Worm (Caenorhabditis elegans) whole organism, young adult: Measurements from ENCODE around the gene K12H4.7.
A peak's percentile ranks its signal among the peaks of the same experiment; 100 is the strongest.

Source experiments
- B0019.2 ChIP-seq: fragments of 200-800 bp; sonication (Bioruptor generic); conservative IDR thresholded peaks from 2 replicates; pipeline ENCODE4 v1.3.6; 2022; ENCODE audit warnings: missing genetic modification reagents, missing genetic modification characterization, missing compliant biosample characterization
- B0035.1 ChIP-seq: sonication (generic microtip); optimal IDR thresholded peaks from 2 replicates; lab custom pipeline; 2016; ENCODE audit warnings: missing genetic modification characterization, mild to moderate bottlenecking, missing compliant biosample characterization, missing genotype, missing genetic modification reagents
- C06A6.2 ChIP-seq: fragments of 200-800 bp; sonication (Bioruptor generic); conservative IDR thresholded peaks from 2 replicates; pipeline ENCODE4 v1.3.6; 2022; ENCODE audit warnings: missing genetic modification characterization, missing compliant biosample characterization
- C17E4.6 ChIP-seq: fragments of 200-800 bp; sonication (Bioruptor generic); IDR thresholded peaks from 2 replicates; pipeline ENCODE4 v1.3.6; 2022; ENCODE audit warnings: missing genetic modification reagents, missing genetic modification characterization, missing compliant biosample characterization
- F33H1.4 ChIP-seq: fragments of 200-800 bp; sonication (Bioruptor generic); IDR thresholded peaks from 2 replicates; pipeline ENCODE4 v1.3.6; 2022; ENCODE audit warnings: missing genetic modification reagents, missing genetic modification characterization, missing compliant biosample characterization
- F39B2.1 ChIP-seq: fragments of 200-800 bp; sonication (Bioruptor generic); IDR thresholded peaks from 2 replicates; pipeline ENCODE4 v1.3.6; 2022; ENCODE audit warnings: missing genetic modification reagents, missing genetic modification characterization, missing compliant biosample characterization
- F55B11.4 ChIP-seq: sonication (generic microtip); optimal IDR thresholded peaks from 2 replicates; lab custom pipeline; 2016; ENCODE audit warnings: missing compliant biosample characterization, missing genetic modification characterization, borderline replicate concordance; ENCODE audit not compliant: insufficient read depth
- F57C9.4 ChIP-seq: sonication (generic microtip); optimal IDR thresholded peaks from 2 replicates; lab custom pipeline; 2017; ENCODE audit warnings: mild to moderate bottlenecking, missing genetic modification characterization, missing compliant biosample characterization
- T07F8.4 ChIP-seq: sonication (generic microtip); optimal IDR thresholded peaks from 2 replicates; lab custom pipeline; 2016; ENCODE audit warnings: mild to moderate bottlenecking, missing genetic modification characterization, moderate library complexity, missing compliant biosample characterization
- Y67H2A.10 ChIP-seq: fragments of 200-800 bp; sonication (Bioruptor generic); conservative IDR thresholded peaks from 2 replicates; pipeline ENCODE4 v1.3.6; 2022; ENCODE audit warnings: missing genetic modification reagents, missing genetic modification characterization, missing compliant biosample characterization
- Y79H2A.3 ChIP-seq: fragments of 200-800 bp; sonication (Bioruptor generic); conservative IDR thresholded peaks from 2 replicates; pipeline ENCODE4 v1.3.6; 2022; ENCODE audit warnings: missing genetic modification reagents, missing genetic modification characterization, missing compliant biosample characterization
- Y95B8A.8 ChIP-seq: fragments of 200-800 bp; sonication (Bioruptor generic); IDR thresholded peaks from 2 replicates; pipeline ENCODE4 v1.3.6; 2022; ENCODE audit warnings: missing genetic modification reagents, missing genetic modification characterization, missing compliant biosample characterization
- aptf-2 ChIP-seq: fragments of 200-800 bp; sonication (Bioruptor generic); conservative IDR thresholded peaks from 2 replicates; pipeline ENCODE4 v1.3.6; 2022; ENCODE audit warnings: missing genetic modification reagents, missing genetic modification characterization, missing compliant biosample characterization
- bed-1 ChIP-seq: fragments of 200-800 bp; sonication (Bioruptor generic); IDR thresholded peaks from 2 replicates; pipeline ENCODE4 v1.3.6; 2022; ENCODE audit warnings: missing genetic modification reagents, missing genetic modification characterization, missing compliant biosample characterization
- bed-2 ChIP-seq: fragments of 200-800 bp; sonication (Bioruptor generic); IDR thresholded peaks from 2 replicates; pipeline ENCODE4 v1.3.6; 2022; ENCODE audit warnings: missing genetic modification reagents, missing genetic modification characterization, missing compliant biosample characterization
- cebp-1 ChIP-seq, 2 experiments: fragments of 200-800 bp in 1 of 2; sonication (Bioruptor generic) in 1 of 2; sonication (generic microtip) in 1 of 2; IDR thresholded peaks in 1 of 2; optimal IDR thresholded peaks in 1 of 2; 2 replicates each; pipeline versions ENCODE4 v1.3.6 to Lab custom; 2017 to 2022; ENCODE audit warnings: missing compliant biosample characterization in 2 of 2, missing genetic modification characterization in 2 of 2, mild to moderate bottlenecking in 1 of 2, missing genetic modification reagents in 1 of 2, moderate library complexity in 1 of 2
- ceh-27 ChIP-seq: fragments of 200-800 bp; sonication (Bioruptor generic); optimal IDR thresholded peaks from 2 replicates; lab custom pipeline; 2018; ENCODE audit warnings: mild to moderate bottlenecking, missing genetic modification characterization, moderate library complexity, missing compliant biosample characterization
- ceh-40 ChIP-seq: fragments of 200-800 bp; sonication (Bioruptor generic); IDR thresholded peaks from 2 replicates; pipeline ENCODE4 v1.3.6; 2022; ENCODE audit warnings: missing genetic modification characterization, missing compliant biosample characterization
- die-1 ChIP-seq: sonication (generic microtip); optimal IDR thresholded peaks from 2 replicates; lab custom pipeline; 2016; ENCODE audit warnings: missing genotype, mild to moderate bottlenecking, missing genetic modification characterization, missing compliant biosample characterization
- egrh-3 ChIP-seq: fragments of 200-800 bp; sonication (Bioruptor generic); IDR thresholded peaks from 2 replicates; pipeline ENCODE4 v1.3.6; 2022; ENCODE audit warnings: missing genetic modification reagents, missing genetic modification characterization, missing compliant biosample characterization
- ekl-4 ChIP-seq: fragments of 200-800 bp; sonication (Bioruptor generic); IDR thresholded peaks from 2 replicates; pipeline ENCODE4 v1.3.6; 2022; ENCODE audit warnings: missing genetic modification reagents, missing genetic modification characterization, missing compliant biosample characterization
- fkh-3 ChIP-seq: sonication (generic microtip); optimal IDR thresholded peaks from 2 replicates; lab custom pipeline; 2016; ENCODE audit warnings: mild to moderate bottlenecking, missing genetic modification characterization, missing compliant biosample characterization
- gei-17 ChIP-seq: fragments of 200-800 bp; sonication (Bioruptor generic); optimal IDR thresholded peaks from 2 replicates; lab custom pipeline; 2018; ENCODE audit warnings: mild to moderate bottlenecking, missing genetic modification characterization, missing compliant biosample characterization
- him-1 ChIP-seq: sonication (generic microtip); optimal IDR thresholded peaks from 2 replicates; lab custom pipeline; 2016; ENCODE audit warnings: missing genotype, missing genetic modification reagents, missing genetic modification characterization, missing compliant biosample characterization
- hlh-12 ChIP-seq: sonication (generic microtip); optimal IDR thresholded peaks from 2 replicates; lab custom pipeline; 2016; ENCODE audit warnings: missing genetic modification characterization, missing compliant biosample characterization
- lag-1 ChIP-seq: fragments of 200-800 bp; sonication (Bioruptor generic); IDR thresholded peaks from 2 replicates; pipeline ENCODE4 v1.3.6; 2022; ENCODE audit warnings: missing genetic modification reagents, missing genetic modification characterization, missing compliant biosample characterization
- let-526 ChIP-seq: fragments of 200-800 bp; sonication (Bioruptor generic); IDR thresholded peaks from 2 replicates; pipeline ENCODE4 v1.3.6; 2022; ENCODE audit warnings: missing genetic modification reagents, missing genetic modification characterization, missing compliant biosample characterization
- lin-35 ChIP-seq, 3 experiments: fragments of 150-350 bp in 2 of 3; sonication (generic microtip) in 1 of 3; optimal IDR thresholded peaks; 2 replicates each; lab custom pipeline; 2014 to 2018; ENCODE audit warnings: missing biosample characterization in 3 of 3, missing genetic modification characterization in 3 of 3, missing genetic modification reagents in 3 of 3
- madf-6 ChIP-seq: fragments of 200-800 bp; sonication (Bioruptor generic); IDR thresholded peaks from 2 replicates; pipeline ENCODE4 v1.3.6; 2022; ENCODE audit warnings: missing genetic modification reagents, missing genetic modification characterization, missing compliant biosample characterization
- mes-4 ChIP-seq: sonication (generic microtip); optimal IDR thresholded peaks from 2 replicates; lab custom pipeline; 2016; ENCODE audit warnings: missing genotype, missing genetic modification characterization, missing compliant biosample characterization
- mxl-1 ChIP-seq: sonication (generic microtip); optimal IDR thresholded peaks from 2 replicates; lab custom pipeline; 2016; ENCODE audit warnings: missing genetic modification characterization, missing compliant biosample characterization
- nfya-1 ChIP-seq: sonication (generic microtip); optimal IDR thresholded peaks from 2 replicates; lab custom pipeline; 2017; ENCODE audit warnings: antibody characterized with exemption, missing compliant biosample characterization, missing genetic modification characterization, borderline replicate concordance; ENCODE audit not compliant: insufficient read depth
- nfya-2 ChIP-seq: fragments of 200-800 bp; sonication (Bioruptor generic); IDR thresholded peaks from 2 replicates; pipeline ENCODE4 v1.3.6; 2022; ENCODE audit warnings: missing genetic modification reagents, missing genetic modification characterization, missing compliant biosample characterization
- nhr-179 ChIP-seq: sonication (generic microtip); optimal IDR thresholded peaks from 2 replicates; lab custom pipeline; 2016; ENCODE audit warnings: mild to moderate bottlenecking, missing genetic modification characterization, missing compliant biosample characterization
- nhr-90 ChIP-seq: sonication (generic microtip); optimal IDR thresholded peaks from 2 replicates; lab custom pipeline; 2016; ENCODE audit warnings: missing genotype, mild to moderate bottlenecking, missing genetic modification characterization, missing compliant biosample characterization
- pbrm-1 ChIP-seq: fragments of 200-800 bp; sonication (Bioruptor generic); IDR thresholded peaks from 2 replicates; pipeline ENCODE4 v1.3.6; 2022; ENCODE audit warnings: missing genetic modification reagents, missing genetic modification characterization, missing compliant biosample characterization
- rcor-1 ChIP-seq: fragments of 200-800 bp; sonication (Bioruptor generic); IDR thresholded peaks from 2 replicates; pipeline ENCODE4 v1.3.6; 2022; ENCODE audit warnings: missing genetic modification reagents, missing genetic modification characterization, missing compliant biosample characterization
- rec-8 ChIP-seq, 2 experiments: sonication (generic microtip); optimal IDR thresholded peaks; 2 replicates each; lab custom pipeline; 2016; ENCODE audit warnings: mild to moderate bottlenecking in 2 of 2, missing genetic modification characterization in 2 of 2, missing genetic modification reagents in 2 of 2, missing genotype in 2 of 2, missing biosample characterization in 1 of 2, missing compliant biosample characterization in 1 of 2, moderate library complexity in 1 of 2
- rpc-1 ChIP-seq, 2 experiments: fragments of 150-350 bp in 1 of 2; sonication (generic microtip) in 1 of 2; optimal IDR thresholded peaks; 2 replicates each; lab custom pipeline; 2014 to 2018; ENCODE audit warnings: missing biosample characterization in 1 of 2, missing genetic modification characterization in 1 of 2, missing genetic modification reagents in 1 of 2, missing genotype in 1 of 2
- sea-2 ChIP-seq: fragments of 200-800 bp; sonication (Bioruptor generic); IDR thresholded peaks from 2 replicates; pipeline ENCODE4 v1.3.6; 2022; ENCODE audit warnings: missing genetic modification characterization, missing compliant biosample characterization
- snpc-1.3 ChIP-seq: sonication (generic microtip); optimal IDR thresholded peaks from 2 replicates; lab custom pipeline; 2017; ENCODE audit warnings: missing genetic modification characterization, mild to moderate bottlenecking, missing compliant biosample characterization, antibody characterized with exemption, moderate library complexity, missing genotype, missing genetic modification reagents; ENCODE audit not compliant: insufficient read depth
- snpc-3.4 ChIP-seq: sonication (generic microtip); optimal IDR thresholded peaks from 2 replicates; lab custom pipeline; 2017; ENCODE audit warnings: missing genetic modification characterization, mild to moderate bottlenecking, missing compliant biosample characterization, antibody characterized with exemption, moderate library complexity, missing genotype, missing genetic modification reagents
- snpc-4 ChIP-seq, 5 experiments: fragments of 150-350 bp in 1 of 5; sonication (generic microtip) in 4 of 5; optimal IDR thresholded peaks; 2 replicates each; lab custom pipeline; 2014 to 2018; ENCODE audit warnings: missing genetic modification characterization in 5 of 5, missing biosample characterization in 3 of 5, antibody characterized with exemption in 2 of 5, mild to moderate bottlenecking in 2 of 5, missing compliant biosample characterization in 2 of 5, missing genotype in 2 of 5, moderate library complexity in 2 of 5, missing genetic modification reagents in 1 of 5
- zfh-2 ChIP-seq: fragments of 200-800 bp; sonication (Bioruptor generic); conservative IDR thresholded peaks from 2 replicates; pipeline ENCODE4 v1.3.6; 2022; ENCODE audit warnings: missing genetic modification reagents, missing genetic modification characterization, missing compliant biosample characterization
- ztf-18 ChIP-seq: sonication (generic microtip); optimal IDR thresholded peaks from 2 replicates; lab custom pipeline; 2016; ENCODE audit warnings: missing genotype, mild to moderate bottlenecking, missing genetic modification characterization, missing compliant biosample characterization
- ztf-3 ChIP-seq: fragments of 200-800 bp; sonication (Bioruptor generic); optimal IDR thresholded peaks from 2 replicates; lab custom pipeline; 2018; ENCODE audit warnings: mild to moderate bottlenecking, missing genetic modification characterization, missing compliant biosample characterization

The K12H4.7 gene

DNA sequence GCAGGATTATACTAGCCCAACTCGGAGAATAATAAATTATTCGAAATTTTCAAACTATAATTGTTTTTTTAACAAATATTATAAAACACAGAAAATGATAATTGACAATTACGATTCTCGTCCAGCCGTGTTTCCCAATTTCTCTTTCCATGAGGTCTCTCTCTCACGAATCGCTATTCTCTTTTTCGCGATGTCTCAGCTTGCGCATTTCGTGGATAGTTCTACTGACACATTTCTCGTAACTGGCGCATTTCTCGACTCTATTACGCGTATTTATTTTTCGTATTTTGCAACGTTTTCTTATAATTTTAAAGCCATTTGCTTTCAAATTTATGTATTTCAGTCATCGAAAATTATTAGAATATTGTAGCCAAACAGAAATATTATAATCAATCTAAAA, 7.1 kb downstream of the K12H4.7 start (continued):
- TF ChIP-seq F39B2.1 (GFP tag; lab: Robert Waterston, UW), result no peak
- TF ChIP-seq F57C9.4, result peak; percentile 47
- no peak; the same call in none of the 2 replicates for TF ChIP-seq madf-6
- TF ChIP-seq pbrm-1, result peak; percentile 98
- TF ChIP-seq zfh-2, result no peak
- TF ChIP-seq Y79H2A.3, result peak; percentile 98
- TF ChIP-seq rcor-1 (GFP tag; lab: Robert Waterston, UW), result peak; percentile 97
- peak; percentile 96 for TF ChIP-seq cebp-1 (GFP tag; IDR thresholded peaks at IDR 0.05; lab: Robert Waterston, UW)
- peak; percentile 96 for TF ChIP-seq cebp-1 (tag; optimal IDR thresholded peaks at IDR 0.05; lab: Kevin White, UChicago)
- TF ChIP-seq Y95B8A.8 (GFP tag; lab: Robert Waterston, UW), result peak; percentile 98
- peak; percentile 92 for TF ChIP-seq B0035.1 (tag; lab: Kevin White, UChicago)
- peak; percentile 83 for TF ChIP-seq snpc-4 (GFP tag; optimal IDR thresholded peaks at IDR 0.05; lab: Kevin White, UChicago)
- TF ChIP-seq snpc-4 (tag; optimal IDR thresholded peaks at IDR 0.05; lab: Kevin White, UChicago), result peak; percentile 86 to 90 (median 89)
- TF ChIP-seq nhr-179, result no peak
- no peak for TF ChIP-seq bed-1 (GFP tag; lab: Robert Waterston, UW)
- no peak for TF ChIP-seq F55B11.4 (tag; lab: Kevin White, UChicago)
- TF ChIP-seq ztf-18 (tag; lab: Kevin White, UChicago), result peak; percentile 100
- peak; percentile 89 for TF ChIP-seq snpc-1.3 (tag; lab: Kevin White, UChicago)
- TF ChIP-seq nhr-90 (tag; lab: Kevin White, UChicago), result peak; percentile 96
- TF ChIP-seq ztf-3 (GFP tag; lab: Kevin White, UChicago), result peak; percentile 66
- TF ChIP-seq Y67H2A.10, result peak; percentile 98
- peak; percentile 96 for TF ChIP-seq C17E4.6 (GFP tag; lab: Robert Waterston, UW)
- no peak for TF ChIP-seq lag-1 (GFP tag; lab: Robert Waterston, UW)
- peak; percentile 90 for TF ChIP-seq egrh-3 (GFP tag; lab: Robert Waterston, UW)
- TF ChIP-seq nfya-1 (tag; lab: Kevin White, UChicago), result no peak
- TF ChIP-seq fkh-3 (tag; lab: Kevin White, UChicago), result no peak
- peak; percentile 94 for TF ChIP-seq B0019.2 (GFP tag; lab: Robert Waterston, UW)
- peak; percentile 67; the same call in 1 of the 2 replicates for TF ChIP-seq C06A6.2 (GFP tag; lab: Robert Waterston, UW)
- peak; percentile 93 to 99 for TF ChIP-seq rec-8 (tag; optimal IDR thresholded peaks at IDR 0.05; lab: Kevin White, UChicago)
- peak; percentile 99 for TF ChIP-seq let-526
- TF ChIP-seq hlh-12 (tag; lab: Kevin White, UChicago), result peak; percentile 24
- TF ChIP-seq T07F8.4 (tag; lab: Kevin White, UChicago), result peak; percentile 96
- TF ChIP-seq bed-2, result peak; percentile 99
- TF ChIP-seq F33H1.4, result peak; percentile 85
- TF ChIP-seq lin-35 (GFP tag; optimal IDR thresholded peaks at IDR 0.05; lab: Kevin White, UChicago), result peak in 2 of 3 experiments; percentile 69 to 97
- TF ChIP-seq sea-2 (GFP tag; lab: Robert Waterston, UW), result no peak
- TF ChIP-seq ekl-4, result peak; percentile 93
- TF ChIP-seq die-1 (tag; lab: Kevin White, UChicago), result peak; percentile 97
- peak; percentile 89 for TF ChIP-seq him-1 (tag; lab: Kevin White, UChicago)
- peak; percentile 91 for TF ChIP-seq snpc-3.4
- TF ChIP-seq ceh-27, result peak; percentile 100
- peak; percentile 83 for TF ChIP-seq ceh-40 (GFP tag; lab: Robert Waterston, UW)
- peak; percentile 98 for TF ChIP-seq aptf-2 (GFP tag; lab: Robert Waterston, UW)
- TF ChIP-seq gei-17 (GFP tag; lab: Kevin White, UChicago), result no peak
- TF ChIP-seq mxl-1 (tag; lab: Kevin White, UChicago), result peak; percentile 92
- TF ChIP-seq nfya-2, result no peak
- TF ChIP-seq rpc-1 (optimal IDR thresholded peaks at IDR 0.05; lab: Kevin White, UChicago), result peak; percentile 7
- peak; percentile 20 for TF ChIP-seq rpc-1 (tag; optimal IDR thresholded peaks at IDR 0.05; lab: Kevin White, UChicago)
- TF ChIP-seq mes-4 (tag; lab: Kevin White, UChicago), result peak; percentile 52
